Fruit fly (Drosophila melanogaster) whole organism, embryonic: ENCODE measurements around the gene CG43980.

Experiments
- Ada2b ChIP-seq: fragments of 200-800 bp; sonication (Bioruptor generic); IDR thresholded peaks from 2 replicates; pipeline ENCODE4 v1.3.6; 2022; ENCODE audit warnings: missing biosample characterization, missing genetic modification characterization
- CG1024 ChIP-seq: fragments of 200-800 bp; sonication (Bioruptor generic); IDR thresholded peaks from 2 replicates; pipeline ENCODE4 v1.3.6; 2022; ENCODE audit warnings: missing biosample characterization, missing genetic modification characterization
- CG10543 ChIP-seq: fragments of 200-800 bp; sonication (Bioruptor generic); optimal IDR thresholded peaks from 3 replicates; lab custom pipeline; 2017; ENCODE audit warnings: missing biosample characterization, mild to moderate bottlenecking, missing genetic modification characterization, moderate library complexity
- CG10565 ChIP-seq: fragments of 200-800 bp; sonication (Bioruptor generic); optimal IDR thresholded peaks from 3 replicates; lab custom pipeline; 2016; ENCODE audit warnings: missing biosample characterization, mild to moderate bottlenecking, missing genetic modification characterization
- CG11247 ChIP-seq: fragments of 200-800 bp; sonication (Bioruptor generic); IDR thresholded peaks from 2 replicates; pipeline ENCODE4 v1.3.6; 2022; ENCODE audit warnings: missing biosample characterization, missing genetic modification characterization
- CG11723 ChIP-seq: fragments of 200-800 bp; sonication (Bioruptor generic); optimal IDR thresholded peaks from 2 replicates; lab custom pipeline; 2017; ENCODE audit warnings: missing biosample characterization, mild to moderate bottlenecking, missing genetic modification characterization
- CG12942 ChIP-seq: fragments of 200-800 bp; sonication (Bioruptor generic); optimal IDR thresholded peaks from 3 replicates; lab custom pipeline; 2016; ENCODE audit warnings: missing biosample characterization, missing genetic modification characterization
- CG14710 ChIP-seq: fragments of 200-800 bp; sonication (Bioruptor generic); optimal IDR thresholded peaks from 3 replicates; lab custom pipeline; 2019; ENCODE audit warnings: missing biosample characterization, mild to moderate bottlenecking, missing genetic modification characterization, moderate library complexity
- CG14965 ChIP-seq: fragments of 200-800 bp; sonication (Bioruptor generic); optimal IDR thresholded peaks from 2 replicates; lab custom pipeline; 2016; ENCODE audit warnings: missing biosample characterization, missing genetic modification characterization, borderline replicate concordance
- CG15514 ChIP-seq: fragments of 200-800 bp; sonication (Bioruptor generic); optimal IDR thresholded peaks from 3 replicates; lab custom pipeline; 2017; ENCODE audit warnings: missing biosample characterization, missing genetic modification characterization, mild to moderate bottlenecking, moderate library complexity, missing genetic modification reagents
- CG16863 ChIP-seq: fragments of 200-800 bp; sonication (Bioruptor generic); optimal IDR thresholded peaks from 3 replicates; lab custom pipeline; 2016; ENCODE audit warnings: missing biosample characterization, missing genetic modification characterization
- CG17359 ChIP-seq: fragments of 200-800 bp; sonication (Bioruptor generic); optimal IDR thresholded peaks from 3 replicates; lab custom pipeline; 2018; ENCODE audit warnings: missing biosample characterization, mild to moderate bottlenecking, missing genetic modification characterization, moderate library complexity
- CG3281 ChIP-seq: fragments of 200-800 bp; sonication (Bioruptor generic); optimal IDR thresholded peaks from 3 replicates; lab custom pipeline; 2017; ENCODE audit warnings: missing biosample characterization, mild to moderate bottlenecking, missing genetic modification characterization
- CG34376 ChIP-seq: fragments of 200-800 bp; sonication (Bioruptor generic); optimal IDR thresholded peaks from 2 replicates; lab custom pipeline; 2018; ENCODE audit warnings: missing biosample characterization, mild to moderate bottlenecking, missing genetic modification characterization
- CG4854 ChIP-seq: fragments of 200-800 bp; sonication (Bioruptor generic); optimal IDR thresholded peaks from 2 replicates; lab custom pipeline; 2016; ENCODE audit warnings: missing biosample characterization, missing genetic modification characterization, inconsistent platforms
- CG7839 ChIP-seq: fragments of 200-800 bp; sonication (Bioruptor generic); optimal IDR thresholded peaks from 3 replicates; lab custom pipeline; 2018; ENCODE audit warnings: missing biosample characterization, mild to moderate bottlenecking, missing genetic modification characterization, moderate library complexity
- CG8924 ChIP-seq: fragments of 200-800 bp; optimal IDR thresholded peaks from 3 replicates; lab custom pipeline; 2019; ENCODE audit warnings: missing biosample characterization, mild to moderate bottlenecking, missing genetic modification characterization, moderate library complexity
- CG9727 ChIP-seq: fragments of 200-800 bp; sonication (Bioruptor generic); optimal IDR thresholded peaks from 3 replicates; lab custom pipeline; 2017; ENCODE audit warnings: missing biosample characterization, mild to moderate bottlenecking, missing genetic modification characterization
- D19A ChIP-seq: fragments of 200-800 bp; optimal IDR thresholded peaks from 3 replicates; lab custom pipeline; 2019; ENCODE audit warnings: missing biosample characterization, mild to moderate bottlenecking, missing genetic modification characterization, moderate library complexity
- E2f1 ChIP-seq: fragments of 200-800 bp; sonication (Bioruptor generic); IDR thresholded peaks from 2 replicates; pipeline ENCODE4 v1.3.6; 2022; ENCODE audit warnings: missing biosample characterization, missing genetic modification characterization
- E2f2 ChIP-seq: fragments of 200-800 bp; sonication (Bioruptor generic); IDR thresholded peaks from 2 replicates; pipeline ENCODE4 v1.3.6; 2022; ENCODE audit warnings: missing biosample characterization, missing genetic modification characterization
- H2.0 ChIP-seq: fragments of 200-800 bp; sonication (Bioruptor generic); IDR thresholded peaks from 2 replicates; pipeline ENCODE4 v1.3.6; 2022; ENCODE audit warnings: missing biosample characterization, missing genetic modification characterization
- Hey ChIP-seq: fragments of 200-800 bp; sonication (Bioruptor generic); optimal IDR thresholded peaks from 3 replicates; lab custom pipeline; 2018; ENCODE audit warnings: missing biosample characterization, mild to moderate bottlenecking, missing genetic modification characterization
- Hmr ChIP-seq: fragments of 200-800 bp; sonication (Bioruptor generic); optimal IDR thresholded peaks from 3 replicates; lab custom pipeline; 2017; ENCODE audit warnings: mild to moderate bottlenecking, missing biosample characterization, missing genetic modification reagents, missing genetic modification characterization
- Lhr ChIP-seq: fragments of 200-800 bp; sonication (Bioruptor generic); optimal IDR thresholded peaks from 3 replicates; lab custom pipeline; 2017; ENCODE audit warnings: mild to moderate bottlenecking, missing biosample characterization, missing genetic modification reagents, missing genetic modification characterization
- NC2α ChIP-seq: fragments of 200-800 bp; sonication (Bioruptor generic); optimal IDR thresholded peaks from 2 replicates; lab custom pipeline; 2016; ENCODE audit warnings: missing biosample characterization, missing genetic modification characterization
- Nf-YB ChIP-seq: fragments of 200-800 bp; sonication (Bioruptor generic); optimal IDR thresholded peaks from 3 replicates; lab custom pipeline; 2019; ENCODE audit warnings: missing biosample characterization, mild to moderate bottlenecking, missing genetic modification characterization, moderate library complexity
- Nf-YC ChIP-seq: fragments of 200-800 bp; optimal IDR thresholded peaks from 3 replicates; lab custom pipeline; 2019; ENCODE audit warnings: missing biosample characterization, mild to moderate bottlenecking, missing genetic modification characterization, moderate library complexity
- ash1 ChIP-seq: fragments of 200-800 bp; sonication (Bioruptor generic); optimal IDR thresholded peaks from 2 replicates; lab custom pipeline; 2018; ENCODE audit warnings: missing biosample characterization, mild to moderate bottlenecking, missing genetic modification characterization
- chinmo ChIP-seq: fragments of 200-800 bp; sonication (Bioruptor generic); IDR thresholded peaks from 4 replicates; pipeline ENCODE4 v1.3.6; 2022; ENCODE audit warnings: missing biosample characterization, missing genetic modification characterization; ENCODE audit not compliant: partially characterized antibody
- ci ChIP-seq: fragments of 200-800 bp; sonication (Bioruptor generic); IDR thresholded peaks from 3 replicates; pipeline ENCODE4 v1.3.6; 2022; ENCODE audit warnings: missing biosample characterization, missing genetic modification characterization
- dysf ChIP-seq: fragments of 200-800 bp; sonication (Bioruptor generic); IDR thresholded peaks from 3 replicates; pipeline ENCODE4 v1.3.6; 2022; ENCODE audit warnings: missing biosample characterization, missing genetic modification characterization
- eve ChIP-seq, 2 experiments: fragments of >200 bp; optimal IDR thresholded peaks; 2 replicates each; lab custom pipeline; 2017; ENCODE audit warnings: missing biosample characterization in 2 of 2, missing genetic modification characterization in 2 of 2
- exex ChIP-seq: fragments of 200-800 bp; sonication (Bioruptor generic); optimal IDR thresholded peaks from 4 replicates; lab custom pipeline; 2018; ENCODE audit warnings: missing biosample characterization, mild to moderate bottlenecking, missing genetic modification characterization, moderate library complexity
- gcm ChIP-seq: fragments of 200-800 bp; sonication (Bioruptor generic); optimal IDR thresholded peaks from 2 replicates; lab custom pipeline; 2019; ENCODE audit warnings: missing biosample characterization, mild to moderate bottlenecking, missing genetic modification characterization, moderate library complexity
- grau ChIP-seq: fragments of 200-800 bp; optimal IDR thresholded peaks from 3 replicates; lab custom pipeline; 2019; ENCODE audit warnings: missing biosample characterization, mild to moderate bottlenecking, missing genetic modification characterization, moderate library complexity
- hkb ChIP-seq, 2 experiments: fragments of 200-800 bp in 1 of 2; fragments of >200 bp in 1 of 2; sonication (Bioruptor generic) in 1 of 2; IDR thresholded peaks in 1 of 2; optimal IDR thresholded peaks in 1 of 2; 2 replicates each; pipeline versions ENCODE4 v1.3.6 to Lab custom; 2017 to 2022; ENCODE audit warnings: missing biosample characterization in 1 of 2, missing genetic modification characterization in 1 of 2
- lab ChIP-seq: fragments of 200-800 bp; sonication (Bioruptor generic); optimal IDR thresholded peaks from 3 replicates; lab custom pipeline; 2017; ENCODE audit warnings: missing biosample characterization, missing genetic modification characterization, mild to moderate bottlenecking, moderate library complexity, missing genetic modification reagents
- lbe ChIP-seq: fragments of 200-800 bp; sonication (Bioruptor generic); optimal IDR thresholded peaks from 2 replicates; lab custom pipeline; 2016; ENCODE audit warnings: missing biosample characterization, mild to moderate bottlenecking, missing genetic modification characterization
- onecut ChIP-seq: fragments of 200-800 bp; sonication (Bioruptor generic); IDR thresholded peaks from 2 replicates; pipeline ENCODE4 v1.3.6; 2022; ENCODE audit warnings: missing biosample characterization, missing genetic modification characterization
- p53 ChIP-seq: fragments of 200-800 bp; sonication (Bioruptor generic); optimal IDR thresholded peaks from 2 replicates; lab custom pipeline; 2016; ENCODE audit warnings: missing biosample characterization, missing genetic modification characterization
- pita ChIP-seq: fragments of 200-800 bp; sonication (Bioruptor generic); optimal IDR thresholded peaks from 2 replicates; lab custom pipeline; 2017; ENCODE audit warnings: missing biosample characterization, mild to moderate bottlenecking, missing genetic modification characterization
- pzg ChIP-seq: fragments of 200-800 bp; sonication (Bioruptor generic); optimal IDR thresholded peaks from 3 replicates; lab custom pipeline; 2018; ENCODE audit warnings: missing biosample characterization, mild to moderate bottlenecking, missing genetic modification characterization, moderate library complexity
- repo ChIP-seq: fragments of 200-800 bp; sonication (Bioruptor generic); optimal IDR thresholded peaks from 2 replicates; lab custom pipeline; 2016; ENCODE audit warnings: missing biosample characterization, missing genetic modification characterization
- sd ChIP-seq: fragments of 200-800 bp; sonication (Bioruptor generic); optimal IDR thresholded peaks from 3 replicates; lab custom pipeline; 2018; ENCODE audit warnings: missing biosample characterization, mild to moderate bottlenecking, missing genetic modification characterization, moderate library complexity
- sens ChIP-seq: fragments of 200-800 bp; sonication (Bioruptor generic); peaks from one replicate; lab custom pipeline; 2016; ENCODE audit warnings: missing biosample characterization, missing genetic modification characterization
- slbo ChIP-seq: fragments of 200-800 bp; sonication (Bioruptor generic); IDR thresholded peaks from 2 replicates; pipeline ENCODE4 v1.3.6; 2022; ENCODE audit warnings: missing biosample characterization, missing genetic modification characterization
- sqz ChIP-seq: fragments of 200-800 bp; sonication (Bioruptor generic); optimal IDR thresholded peaks from 3 replicates; lab custom pipeline; 2018; ENCODE audit warnings: missing biosample characterization, mild to moderate bottlenecking, missing genetic modification characterization
- stc ChIP-seq: fragments of 200-800 bp; sonication (Bioruptor generic); IDR thresholded peaks from 2 replicates; pipeline ENCODE4 v1.3.6; 2022; ENCODE audit warnings: missing biosample characterization, missing genetic modification characterization
- vfl ChIP-seq: fragments of 200-800 bp; sonication (Bioruptor generic); optimal IDR thresholded peaks from 2 replicates; lab custom pipeline; 2016; ENCODE audit warnings: missing biosample characterization, missing genetic modification characterization

Gene CG43980

DNA sequence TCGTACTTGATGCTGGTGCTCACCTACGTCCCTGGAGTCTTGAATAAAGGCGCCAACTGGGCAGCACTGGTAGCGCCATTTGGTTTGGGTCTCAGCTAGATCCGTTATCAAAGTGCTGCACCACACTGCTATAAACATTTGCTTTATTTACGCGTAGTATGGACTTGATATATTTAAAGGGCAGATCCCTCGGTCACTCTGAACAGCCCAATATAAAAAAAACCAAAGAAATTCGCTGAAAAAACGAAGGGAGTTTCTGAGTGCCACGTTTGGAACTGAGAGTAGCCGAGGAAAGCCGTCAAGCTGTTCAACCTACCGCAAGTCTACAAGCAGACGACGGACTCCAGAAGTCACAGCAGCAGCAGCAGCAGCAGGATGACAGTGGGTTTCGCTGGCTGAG is 3.9 kb upstream of the CG43980 start, which contains the start of gene Atox1 (continued):
- TF ChIP-seq dysf (GFP tag; lab: Robert Waterston, UW) (peak; percentile 37; the same call in 1 of the 3 replicates), repo (GFP tag; lab: Kevin White, UChicago) (peak; percentile 5), hkb (optimal IDR thresholded peaks at IDR 0.05; lab: Kevin White, UChicago) (peak; percentile 80), hkb (GFP tag; IDR thresholded peaks at IDR 0.05; lab: Robert Waterston, UW) (no peak), pzg (peak; percentile 96), CG1024 (no peak), chinmo (0 out of 4 replicates have a peak, but pooled peaks have one; percentile 40), CG17359 (no peak), CG14965 (GFP tag; lab: Kevin White, UChicago) (no peak), CG4854 (GFP tag; lab: Kevin White, UChicago) (peak; percentile 19), E2f2 (GFP tag; lab: Robert Waterston, UW) (peak; percentile 99), CG14710 (tag; lab: Kevin White, UChicago) (peak; percentile 65), Nf-YC (peak; percentile 41), exex (tag; lab: Kevin White, UChicago) (no peak), sens (peak; percentile 78), onecut (GFP tag; lab: Robert Waterston, UW) (peak; percentile 27; the same call in 1 of the 2 replicates), CG12942 (GFP tag; lab: Kevin White, UChicago) (no peak), D19A (tag; lab: Kevin White, UChicago) (peak; percentile 7), E2f1 (GFP tag; lab: Robert Waterston, UW) (peak; percentile 43; the same call in 1 of the 2 replicates), sqz (GFP tag; lab: Kevin White, UChicago) (peak; percentile 95), CG34376 (GFP tag; lab: Kevin White, UChicago) (peak; percentile 27), lbe (no peak), vfl (GFP tag; lab: Kevin White, UChicago) (no peak), CG15514 (GFP tag; lab: Kevin White, UChicago) (peak; percentile 87), CG8924 (tag; lab: Kevin White, UChicago) (no peak), pita (peak; percentile 95), gcm (GFP tag; lab: Kevin White, UChicago) (peak; percentile 23), stc (peak; percentile 30; the same call in 1 of the 2 replicates), Nf-YB (GFP tag; lab: Kevin White, UChicago) (no peak), sd (tag; lab: Kevin White, UChicago) (peak; percentile 13), CG10565 (GFP tag; lab: Kevin White, UChicago) (no peak), NC2α (GFP tag; lab: Kevin White, UChicago) (no peak), ci (GFP tag; lab: Robert Waterston, UW) (peak; percentile 78; the same call in 2 of the 3 replicates), ash1 (GFP tag; lab: Kevin White, UChicago) (no peak), CG3281 (GFP tag; lab: Kevin White, UChicago) (no peak), Hey (tag; lab: Kevin White, UChicago) (peak; percentile 22), eve (GFP tag; optimal IDR thresholded peaks at IDR 0.05; lab: Kevin White, UChicago) (no peak), CG11247 (GFP tag; lab: Robert Waterston, UW) (peak; percentile 37; the same call in 1 of the 2 replicates), Lhr (GFP tag; lab: Kevin White, UChicago) (peak; percentile 97), CG10543 (GFP tag; lab: Kevin White, UChicago) (peak; percentile 58), CG16863 (GFP tag; lab: Kevin White, UChicago) (no peak), p53 (GFP tag; lab: Kevin White, UChicago) (peak; percentile 43), Hmr (peak; percentile 89), Ada2b (GFP tag; lab: Robert Waterston, UW) (no peak), slbo (GFP tag; lab: Robert Waterston, UW) (peak; percentile 45), lab (GFP tag; lab: Kevin White, UChicago) (peak; percentile 47), H2.0 (GFP tag; lab: Robert Waterston, UW) (peak; percentile 43; the same call in 1 of the 2 replicates), CG9727 (no peak), CG7839 (tag; lab: Kevin White, UChicago) (peak; percentile 28), grau (tag; lab: Kevin White, UChicago) (peak; percentile 37), CG11723 (GFP tag; lab: Kevin White, UChicago) (no peak)
